Worm (Caenorhabditis elegans) whole organism, L3 larva: ENCODE data around the gene C53D6.6.

ENCODE experiments used
- lin-15B ChIP-seq: fragments of 150-350 bp; optimal IDR thresholded peaks from 2 replicates; lab custom pipeline; 2014; ENCODE audit warnings: missing biosample characterization, missing genetic modification characterization
- lin-39 ChIP-seq: fragments of 150-350 bp; optimal IDR thresholded peaks from 2 replicates; lab custom pipeline; 2018; ENCODE audit warnings: missing biosample characterization, missing genetic modification reagents, missing genetic modification characterization
- ztf-4 ChIP-seq: fragments of 150-350 bp; optimal IDR thresholded peaks from 2 replicates; lab custom pipeline; 2014; ENCODE audit warnings: missing biosample characterization, missing genetic modification characterization

- TF ChIP-seq lin-39 (tag; lab: Kevin White, UChicago), result no peak
- TF ChIP-seq ztf-4, result no peak
- TF ChIP-seq lin-15B (tag; lab: Kevin White, UChicago), result no peak
Observed at ce11 chrIV:9043224-9043623, 10.8 kb upstream of the C53D6.6 start, which contains the start of gene Y73F4A.2.
